Worm (Caenorhabditis elegans) whole organism, late embryonic: Measurements from ENCODE around the gene flp-19.

ENCODE experiments used
- C38D4.7 ChIP-seq: fragments of 200-800 bp; sonication (Bioruptor generic); optimal IDR thresholded peaks from 2 replicates; lab custom pipeline; 2018; ENCODE audit warnings: mild to moderate bottlenecking, missing genetic modification characterization, moderate library complexity, missing compliant biosample characterization
- K02D7.2 ChIP-seq: sonication (generic microtip); optimal IDR thresholded peaks from 2 replicates; lab custom pipeline; 2017; ENCODE audit warnings: mild to moderate bottlenecking, missing genetic modification characterization, missing compliant biosample characterization
- T23F11.4 ChIP-seq: fragments of 200-800 bp; sonication (Bioruptor generic); optimal IDR thresholded peaks from 2 replicates; lab custom pipeline; 2018; ENCODE audit warnings: mild to moderate bottlenecking, missing genetic modification characterization, missing compliant biosample characterization
- ama-1 ChIP-seq: fragments of 150-350 bp; optimal IDR thresholded peaks from 2 replicates; lab custom pipeline; 2014
- ceh-2 ChIP-seq: sonication (generic microtip); optimal IDR thresholded peaks from 2 replicates; lab custom pipeline; 2016; ENCODE audit warnings: missing genotype, missing genetic modification characterization, missing compliant biosample characterization
- ceh-22 ChIP-seq: sonication (generic microtip); optimal IDR thresholded peaks from 2 replicates; lab custom pipeline; 2017; ENCODE audit warnings: missing biosample characterization, missing genetic modification characterization
- ceh-31 ChIP-seq: sonication (generic microtip); optimal IDR thresholded peaks from 2 replicates; lab custom pipeline; 2016; ENCODE audit warnings: missing genetic modification characterization, missing compliant biosample characterization
- ceh-34 ChIP-seq: sonication (generic microtip); optimal IDR thresholded peaks from 2 replicates; lab custom pipeline; 2016; ENCODE audit warnings: mild to moderate bottlenecking, missing genetic modification characterization, missing compliant biosample characterization
- ceh-45 ChIP-seq: fragments of 200-800 bp; sonication (Bioruptor generic); IDR thresholded peaks from 2 replicates; pipeline ENCODE4 v1.3.6; 2022; ENCODE audit warnings: missing genetic modification reagents, missing genetic modification characterization, missing compliant biosample characterization
- ceh-48 ChIP-seq: sonication (generic microtip); optimal IDR thresholded peaks from 2 replicates; lab custom pipeline; 2016; ENCODE audit warnings: missing genetic modification characterization, inconsistent platforms, missing compliant biosample characterization
- ceh-9 ChIP-seq: sonication (generic microtip); optimal IDR thresholded peaks from 2 replicates; lab custom pipeline; 2016; ENCODE audit warnings: mild to moderate bottlenecking, missing genetic modification characterization, inconsistent platforms, missing compliant biosample characterization
- che-1 ChIP-seq: sonication (generic microtip); optimal IDR thresholded peaks from 2 replicates; lab custom pipeline; 2016; ENCODE audit warnings: mild to moderate bottlenecking, missing genetic modification characterization, missing compliant biosample characterization
- dve-1 ChIP-seq: sonication (generic microtip); optimal IDR thresholded peaks from 2 replicates; lab custom pipeline; 2017; ENCODE audit warnings: antibody characterized with exemption, mild to moderate bottlenecking, missing genetic modification characterization, missing compliant biosample characterization
- elt-2 ChIP-seq: sonication (generic microtip); optimal IDR thresholded peaks from 2 replicates; lab custom pipeline; 2016; ENCODE audit warnings: missing genetic modification reagents, missing genetic modification characterization, missing compliant biosample characterization
- ets-4 ChIP-seq: sonication (generic microtip); optimal IDR thresholded peaks from 2 replicates; lab custom pipeline; 2016; ENCODE audit warnings: missing genetic modification characterization, missing compliant biosample characterization
- fax-1 ChIP-seq: sonication (generic microtip); optimal IDR thresholded peaks from 2 replicates; lab custom pipeline; 2016; ENCODE audit warnings: missing genotype, missing genetic modification characterization, missing compliant biosample characterization
- fkh-6 ChIP-seq: sonication (generic microtip); optimal IDR thresholded peaks from 2 replicates; lab custom pipeline; 2016; ENCODE audit warnings: missing genetic modification characterization, missing compliant biosample characterization
- gmeb-2 ChIP-seq: sonication (generic microtip); optimal IDR thresholded peaks from 2 replicates; lab custom pipeline; 2016; ENCODE audit warnings: missing genetic modification characterization, inconsistent platforms, missing compliant biosample characterization
- hlh-13 ChIP-seq: fragments of 200-800 bp; sonication (Bioruptor generic); optimal IDR thresholded peaks from 2 replicates; lab custom pipeline; 2018; ENCODE audit warnings: mild to moderate bottlenecking, missing genetic modification characterization, missing compliant biosample characterization
- hlh-30 ChIP-seq: sonication (generic microtip); optimal IDR thresholded peaks from 2 replicates; lab custom pipeline; 2017; ENCODE audit warnings: antibody characterized with exemption, missing genetic modification characterization, missing compliant biosample characterization; ENCODE audit not compliant: insufficient read depth
- hlh-6 ChIP-seq: sonication (generic microtip); optimal IDR thresholded peaks from 2 replicates; lab custom pipeline; 2016; ENCODE audit warnings: missing genotype, missing genetic modification characterization, missing compliant biosample characterization
- hlh-8 ChIP-seq: sonication (generic microtip); optimal IDR thresholded peaks from 2 replicates; lab custom pipeline; 2016; ENCODE audit warnings: missing genotype, missing genetic modification characterization, missing compliant biosample characterization
- nfya-1 ChIP-seq: sonication (generic microtip); optimal IDR thresholded peaks from 2 replicates; lab custom pipeline; 2017; ENCODE audit warnings: missing genetic modification characterization, mild to moderate bottlenecking, missing compliant biosample characterization, antibody characterized with exemption, moderate library complexity
- odd-2 ChIP-seq: sonication (generic microtip); optimal IDR thresholded peaks from 2 replicates; lab custom pipeline; 2017; ENCODE audit warnings: antibody characterized with exemption, mild to moderate bottlenecking, missing genetic modification characterization, missing compliant biosample characterization
- pax-1 ChIP-seq: fragments of 150-350 bp; optimal IDR thresholded peaks from 2 replicates; lab custom pipeline; 2014; ENCODE audit warnings: missing biosample characterization, missing genetic modification characterization
- pha-4 ChIP-seq: fragments of 150-350 bp; optimal IDR thresholded peaks from 2 replicates; lab custom pipeline; 2018; ENCODE audit warnings: missing biosample characterization, missing genetic modification reagents, missing genetic modification characterization
- pros-1 ChIP-seq: fragments of 150-350 bp; optimal IDR thresholded peaks from 2 replicates; lab custom pipeline; 2014; ENCODE audit warnings: missing biosample characterization, missing genetic modification reagents, missing genetic modification characterization
- ref-2 ChIP-seq: sonication (generic microtip); optimal IDR thresholded peaks from 2 replicates; lab custom pipeline; 2016; ENCODE audit warnings: missing genetic modification characterization, missing compliant biosample characterization
- rnt-1 ChIP-seq: sonication (generic microtip); optimal IDR thresholded peaks from 2 replicates; lab custom pipeline; 2016; ENCODE audit warnings: missing genetic modification characterization, missing compliant biosample characterization
- sdc-2 ChIP-seq: sonication (generic microtip); optimal IDR thresholded peaks from 2 replicates; lab custom pipeline; 2016; ENCODE audit warnings: missing genotype, missing genetic modification characterization, missing compliant biosample characterization
- sox-2 ChIP-seq: fragments of 200-800 bp; sonication (Bioruptor generic); IDR thresholded peaks from 2 replicates; pipeline ENCODE4 v1.3.6; 2022; ENCODE audit warnings: missing genetic modification reagents, missing genetic modification characterization, missing compliant biosample characterization
- tbx-2 ChIP-seq: sonication (generic microtip); optimal IDR thresholded peaks from 2 replicates; lab custom pipeline; 2016; ENCODE audit warnings: missing genetic modification characterization, missing compliant biosample characterization
- unc-42 ChIP-seq: sonication (generic microtip); optimal IDR thresholded peaks from 2 replicates; lab custom pipeline; 2016; ENCODE audit warnings: missing genotype, missing genetic modification characterization, missing compliant biosample characterization
- unc-55 ChIP-seq: sonication (generic microtip); optimal IDR thresholded peaks from 2 replicates; lab custom pipeline; 2017; ENCODE audit warnings: missing biosample characterization, missing genetic modification reagents, missing genetic modification characterization
- zip-5 ChIP-seq: sonication (generic microtip); optimal IDR thresholded peaks from 2 replicates; lab custom pipeline; 2016; ENCODE audit warnings: missing genetic modification characterization, missing compliant biosample characterization
- ztf-16 ChIP-seq: sonication (generic microtip); optimal IDR thresholded peaks from 2 replicates; lab custom pipeline; 2017; ENCODE audit warnings: missing genetic modification characterization, missing compliant biosample characterization

The flp-19 gene

DNA sequence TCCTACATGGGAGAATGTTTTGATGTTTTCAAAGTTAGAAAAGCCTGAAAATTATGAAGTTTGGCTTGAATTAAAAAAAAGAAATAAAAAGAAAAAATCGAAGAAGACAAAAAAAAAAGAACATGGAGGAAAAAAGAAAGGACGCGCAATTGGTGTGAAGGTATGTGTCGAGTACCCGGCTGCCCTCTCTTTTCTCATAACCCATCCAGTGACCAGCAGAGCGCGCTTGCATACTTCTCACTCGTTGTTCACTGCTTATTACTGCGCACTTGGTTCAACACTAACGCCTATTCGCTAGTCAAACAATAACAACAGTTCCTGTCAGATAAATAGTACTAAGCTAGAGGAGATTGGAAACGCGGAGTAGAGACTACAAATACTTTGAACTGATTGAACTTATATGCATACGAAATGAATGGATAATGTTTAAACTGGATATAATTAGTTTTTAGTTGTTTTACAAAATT is 19.7 kb downstream of the flp-19 start, which contains the start of gene abl-1:
abl-1 (minus strand) TSS at position 51 of the 467 bp plus-strand sequence.
- TF ChIP-seq hlh-8 (tag; lab: Kevin White, UChicago) = no peak
- peak; percentile 53 for TF ChIP-seq nfya-1 (tag; lab: Kevin White, UChicago)
- peak; percentile 14 for TF ChIP-seq elt-2 (tag; lab: Kevin White, UChicago)
- peak; percentile 37 for TF ChIP-seq ceh-31 (tag; lab: Kevin White, UChicago)
- TF ChIP-seq tbx-2 (tag; lab: Kevin White, UChicago) = peak; percentile 10
- TF ChIP-seq, all 69 proteins: peak for 4

ce11 chrX:10628454-10628853 is 24.0 kb downstream of the flp-19 start, which contains the start of gene M79.2:
Gene M79.2, minus strand, starts transcription at chrX:10628807.
- TF ChIP-seq pax-1 (tag; lab: Kevin White, UChicago) (no peak), ref-2 (tag; lab: Kevin White, UChicago) (no peak), T23F11.4 (GFP tag; lab: Kevin White, UChicago) (no peak), hlh-8 (tag; lab: Kevin White, UChicago) (no peak), dve-1 (tag; lab: Kevin White, UChicago) (no peak), unc-55 (GFP tag; lab: Kevin White, UChicago) (no peak), ets-4 (no peak), gmeb-2 (tag; lab: Kevin White, UChicago) (no peak), K02D7.2 (tag; lab: Kevin White, UChicago) (no peak), pha-4 (tag; lab: Kevin White, UChicago) (no peak), ceh-45 (GFP tag; lab: Robert Waterston, UW) (no peak), zip-5 (no peak), unc-42 (tag; lab: Kevin White, UChicago) (no peak), ceh-2 (tag; lab: Kevin White, UChicago) (no peak), ceh-34 (tag; lab: Kevin White, UChicago) (no peak), fax-1 (tag; lab: Kevin White, UChicago) (no peak), odd-2 (tag; lab: Kevin White, UChicago) (no peak), ztf-16 (no peak)

DNA sequence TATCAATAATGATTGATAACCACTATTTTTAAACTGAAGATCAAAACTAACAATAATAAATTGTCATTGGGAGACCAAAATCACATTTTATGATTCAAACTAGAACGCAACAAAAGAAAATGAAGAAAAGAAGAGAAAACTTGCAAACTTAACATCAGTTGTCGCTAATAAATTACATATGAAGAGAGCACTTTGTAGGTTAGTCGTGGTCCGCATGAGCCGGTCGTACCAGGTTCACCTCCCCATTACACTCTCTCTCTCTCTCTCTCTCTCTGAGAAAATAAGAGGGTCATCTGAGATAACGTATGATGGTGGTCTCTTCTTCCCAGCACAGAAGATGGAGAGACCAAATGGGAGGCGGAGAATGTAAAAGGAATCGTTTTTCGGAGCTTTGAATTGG is 24.6 kb downstream of the flp-19 start:
- TF ChIP-seq hlh-6 (tag; lab: Kevin White, UChicago) (no peak), unc-55 (GFP tag; lab: Kevin White, UChicago) (peak; percentile 60), ceh-48 (tag; lab: Kevin White, UChicago) (no peak), sox-2 (no peak), rnt-1 (tag; lab: Kevin White, UChicago) (no peak)

ce11 chrX:10630059-10630791 is 25.7 kb downstream of the flp-19 start:
- TF ChIP-seq hlh-30 (peak; percentile 56), hlh-13 (GFP tag; lab: Kevin White, UChicago) (no peak), elt-2 (tag; lab: Kevin White, UChicago) (peak; percentile 83), sdc-2 (tag; lab: Kevin White, UChicago) (no peak), che-1 (tag; lab: Kevin White, UChicago) (no peak)

DNA sequence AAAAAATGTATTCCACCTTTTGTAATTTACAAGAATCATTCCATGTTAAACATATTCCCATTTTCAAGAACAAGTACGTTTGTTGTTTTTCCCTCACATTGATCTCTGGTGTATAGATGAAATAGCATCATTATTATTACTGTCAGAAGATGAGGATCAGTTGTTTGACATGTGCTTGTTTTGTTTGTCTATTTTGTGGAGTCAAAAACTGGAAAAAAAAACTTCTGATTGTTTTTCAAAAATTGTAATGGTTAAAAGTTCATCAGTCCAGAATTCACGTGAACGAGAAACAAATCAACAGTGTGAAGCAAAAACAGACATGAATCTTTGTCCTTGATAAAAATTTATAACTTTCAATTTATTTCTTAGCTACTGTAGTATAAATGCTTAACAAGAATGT is 26.5 kb downstream of the flp-19 start:
- TF ChIP-seq C38D4.7 (GFP tag; lab: Kevin White, UChicago) = no peak
- TF ChIP-seq fkh-6 = no peak
- TF ChIP-seq ceh-9 (tag; lab: Kevin White, UChicago) = no peak
- no peak for TF ChIP-seq rnt-1 (tag; lab: Kevin White, UChicago)
- TF ChIP-seq ama-1 = no peak
- TF ChIP-seq pros-1 (tag; lab: Kevin White, UChicago) = no peak
- TF ChIP-seq hlh-13 (GFP tag; lab: Kevin White, UChicago) = no peak
- no peak for TF ChIP-seq hlh-30
- no peak for TF ChIP-seq ceh-22
